Worm (Caenorhabditis elegans): ENCODE measurements around the gene srj-1.

The srj-1 gene

DNA sequence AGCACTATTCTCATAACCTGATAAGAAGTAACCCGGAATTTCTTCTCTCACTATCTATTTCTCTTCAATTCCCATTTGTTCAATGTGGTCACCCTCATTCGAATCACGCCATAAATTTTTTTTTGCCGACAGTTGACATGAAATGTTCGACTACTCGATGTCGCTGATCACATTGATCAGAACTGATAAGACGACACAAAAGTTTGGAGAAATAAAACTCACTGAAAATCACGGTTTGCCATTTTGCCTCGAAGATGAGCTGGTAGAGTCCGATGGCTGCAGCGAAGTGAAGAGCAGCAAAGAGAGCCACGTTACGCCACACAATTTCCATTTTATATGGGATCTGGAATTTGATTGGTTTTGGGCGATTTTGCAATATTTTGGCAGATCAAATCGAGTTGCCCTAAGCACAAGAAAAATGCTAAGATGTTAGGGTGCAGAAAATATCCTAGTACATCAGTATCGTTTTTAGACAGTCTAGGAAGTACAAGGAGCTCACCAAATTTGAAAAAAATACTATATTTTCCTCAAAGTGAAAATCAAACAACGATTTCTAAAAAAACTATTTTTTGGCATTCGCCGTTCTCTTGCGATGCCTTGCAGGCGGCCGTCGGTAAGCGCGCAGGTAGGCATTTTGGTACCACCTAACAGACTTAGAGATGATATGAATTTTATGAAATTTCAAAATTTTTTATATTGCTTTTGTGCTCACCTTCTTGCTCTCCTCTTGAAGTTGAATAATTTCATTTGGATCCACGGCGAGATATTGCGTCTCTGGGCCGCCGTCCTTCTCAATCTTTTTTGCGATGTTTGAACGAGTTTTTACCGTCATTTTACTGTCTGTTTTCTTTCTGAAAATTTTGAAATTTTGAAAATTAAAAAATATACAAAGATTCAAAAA is 50.1 kb downstream of the srj-1 start, which contains the start of gene fat-6 (continued):
- TF ChIP-seq dve-1 (tag; optimal IDR thresholded peaks at IDR 0.05; ENCODE audit: insufficient read depth) = peak; percentile 55
- TF ChIP-seq daf-16 (GFP tag; optimal IDR thresholded peaks at IDR 0.05) = no peak
- TF ChIP-seq daf-16 (tag; optimal IDR thresholded peaks at IDR 0.05) = peak; percentile 58
- TF ChIP-seq daf-19 (GFP tag; conservative IDR thresholded peaks at IDR 0.05) = peak; percentile 44; the same call in 1 of the 2 replicates
- TF ChIP-seq nhr-102 (tag; optimal IDR thresholded peaks at IDR 0.05) = no peak
- peak; percentile 66 for TF ChIP-seq aha-1 (tag)
- no peak for TF ChIP-seq pqm-1 (tag; optimal IDR thresholded peaks at IDR 0.05)
- TF ChIP-seq nhr-111 (GFP tag; optimal IDR thresholded peaks at IDR 0.05) = no peak
- peak; percentile 21; the same call in 1 of the 2 replicates for TF ChIP-seq lin-1 (GFP tag; IDR thresholded peaks at IDR 0.05)
- TF ChIP-seq F49E8.2 (tag; optimal IDR thresholded peaks at IDR 0.05; ENCODE audit: borderline replicate concordance) = no peak
- no peak for TF ChIP-seq unc-39 (tag; optimal IDR thresholded peaks at IDR 0.05)
- peak; percentile 84 for TF ChIP-seq nhr-28 (tag; optimal IDR thresholded peaks at IDR 0.05)
- TF ChIP-seq unc-62 (GFP tag; optimal IDR thresholded peaks at IDR 0.05 in 1 of 2) = peak in 1 of 2 experiments; percentile 62
- no peak for TF ChIP-seq unc-62 (tag; optimal IDR thresholded peaks at IDR 0.05)
- TF ChIP-seq ces-1 (GFP tag; optimal IDR thresholded peaks at IDR 0.05) = no peak
- peak; percentile 38 for TF ChIP-seq nhr-48 (tag; optimal IDR thresholded peaks at IDR 0.05)
- no peak for TF ChIP-seq nhr-237 (tag; optimal IDR thresholded peaks at IDR 0.05)
- TF ChIP-seq nhr-10 (tag; optimal IDR thresholded peaks at IDR 0.05) = peak; percentile 52
- TF ChIP-seq aly-2 (tag; optimal IDR thresholded peaks at IDR 0.05) = no peak
- no peak for TF ChIP-seq ceh-28 (tag; optimal IDR thresholded peaks at IDR 0.05)
- peak; percentile 35 for TF ChIP-seq lin-38 (GFP tag; IDR thresholded peaks at IDR 0.05)
- TF ChIP-seq mep-1 (tag; optimal IDR thresholded peaks at IDR 0.05) = peak; percentile 44

- TF ChIP-seq ceh-28 (tag; optimal IDR thresholded peaks at IDR 0.05) (no peak), nhr-48 (tag; optimal IDR thresholded peaks at IDR 0.05) (no peak), zfp-3 (GFP tag; conservative IDR thresholded peaks at IDR 0.05) (peak; percentile 85), tra-1 (GFP tag; IDR thresholded peaks at IDR 0.05) (0 out of 2 replicates have a peak, but pooled peaks have one; percentile 38), php-3 (GFP tag; IDR thresholded peaks at IDR 0.05) (no peak), mxl-2 (GFP tag; conservative IDR thresholded peaks at IDR 0.05) (no peak), lin-39 (tag; optimal IDR thresholded peaks at IDR 0.05) (no peak), dve-1 (tag; optimal IDR thresholded peaks at IDR 0.05; ENCODE audit: insufficient read depth) (no peak), F10B5.3 (tag; optimal IDR thresholded peaks at IDR 0.05) (no peak), aha-1 (tag) (peak; percentile 76), mes-2 (tag; optimal IDR thresholded peaks at IDR 0.05; ENCODE audit: poor library complexity, severe bottlenecking) (peak; percentile 9), zfp-2 (tag; optimal IDR thresholded peaks at IDR 0.05) (no peak), dmd-6 (GFP tag; IDR thresholded peaks at IDR 0.05) (no peak)
Observed at ce11 chrIV:11914260-11914836, 50.9 kb downstream of the srj-1 start.
